Fruit fly (Drosophila melanogaster): Measurements from ENCODE around the gene phu.

Gene phu

DNA sequence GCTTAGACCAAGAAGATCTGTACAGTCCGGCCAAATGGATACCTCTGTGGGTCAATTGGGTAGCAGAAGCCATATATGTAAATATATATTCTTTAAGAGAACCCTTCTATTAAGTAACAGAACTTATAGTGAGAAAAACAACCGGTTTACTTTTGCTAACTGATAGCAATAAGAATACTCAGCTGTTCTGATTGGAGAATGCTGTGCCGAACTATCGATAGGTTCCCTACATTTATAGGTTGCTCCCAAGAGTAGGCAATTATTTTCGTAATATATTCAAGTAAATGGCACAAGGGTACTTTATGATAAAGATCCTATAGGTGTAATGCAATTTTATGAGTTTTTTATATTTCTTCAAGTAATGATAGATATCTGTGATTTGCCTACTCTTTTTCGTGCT, 38.2 kb upstream of the phu start, which contains the start of gene GstZ1 (continued):
- TF ChIP-seq CG42726 (GFP tag; IDR thresholded peaks at IDR 0.05; ENCODE audit: partially characterized antibody) (no peak), Med (GFP tag) (peak; percentile 44), gce (GFP tag; IDR thresholded peaks at IDR 0.05) (no peak), ems (GFP tag; optimal IDR thresholded peaks at IDR 0.05) (no peak), lmd (GFP tag; IDR thresholded peaks at IDR 0.05) (no peak), jumu (GFP tag; optimal IDR thresholded peaks at IDR 0.05) (no peak), CG5180 (GFP tag; optimal IDR thresholded peaks at IDR 0.05) (no peak), PHDP (tag; optimal IDR thresholded peaks at IDR 0.05) (no peak), CG3065 (GFP tag; optimal IDR thresholded peaks at IDR 0.05) (no peak), Dek (tag; optimal IDR thresholded peaks at IDR 0.05) (no peak), unc-4 (GFP tag; IDR thresholded peaks at IDR 0.05; ENCODE audit: partially characterized antibody) (peak; percentile 71), kah (GFP tag; optimal IDR thresholded peaks at IDR 0.05) (no peak), CG10654 (GFP tag; optimal IDR thresholded peaks at IDR 0.05) (no peak), Gug (GFP tag; IDR thresholded peaks at IDR 0.05) (no peak), luna (GFP tag; optimal IDR thresholded peaks at IDR 0.05) (no peak), CG14710 (tag; optimal IDR thresholded peaks at IDR 0.05) (no peak), exex (tag; optimal IDR thresholded peaks at IDR 0.05) (no peak), peb (GFP tag; IDR thresholded peaks at IDR 0.05) (no peak), cato (GFP tag; optimal IDR thresholded peaks at IDR 0.05; ENCODE audit: borderline replicate concordance) (no peak), CG6854 (GFP tag; optimal IDR thresholded peaks at IDR 0.05) (no peak), gcm (GFP tag; optimal IDR thresholded peaks at IDR 0.05) (no peak), D19B (GFP tag; optimal IDR thresholded peaks at IDR 0.05) (no peak), CG16813 (GFP tag; IDR thresholded peaks at IDR 0.05; ENCODE audit: partially characterized antibody) (no peak), zfh2 (GFP tag; optimal IDR thresholded peaks at IDR 0.05) (no peak), CG1602 (GFP tag; optimal IDR thresholded peaks at IDR 0.05) (no peak), nmo (GFP tag; optimal IDR thresholded peaks at IDR 0.05) (no peak), C15 (GFP tag; IDR thresholded peaks at IDR 0.05) (no peak), Myb (GFP tag; optimal IDR thresholded peaks at IDR 0.05) (no peak), usp (GFP tag; optimal IDR thresholded peaks at IDR 0.05) (no peak), CG9932 (GFP tag; IDR thresholded peaks at IDR 0.05) (no peak), bigmax (GFP tag; optimal IDR thresholded peaks at IDR 0.05) (no peak), CG6254 (GFP tag; optimal IDR thresholded peaks at IDR 0.05) (no peak), hbn (GFP tag; IDR thresholded peaks at IDR 0.05; ENCODE audit: partially characterized antibody) (peak; percentile 74), sr (GFP tag; IDR thresholded peaks at IDR 0.05) (no peak), CG3407 (GFP tag; optimal IDR thresholded peaks at IDR 0.05) (no peak), inv (GFP tag; IDR thresholded peaks at IDR 0.05; ENCODE audit: partially characterized antibody) (peak; percentile 40; the same call in 1 of the 2 replicates), Atf6 (GFP tag; IDR thresholded peaks at IDR 0.05) (no peak), Dfd (GFP tag; optimal IDR thresholded peaks at IDR 0.05) (no peak), CG9817 (tag; optimal IDR thresholded peaks at IDR 0.05) (no peak), stwl (tag; optimal IDR thresholded peaks at IDR 0.05) (peak; percentile 61), zfh1 (GFP tag; IDR thresholded peaks at IDR 0.05) (no peak), CG17359 (tag; optimal IDR thresholded peaks at IDR 0.05) (no peak), MTF-1 (GFP tag; optimal IDR thresholded peaks at IDR 0.05; ENCODE audit: borderline replicate concordance) (no peak), ranshi (GFP tag; IDR thresholded peaks at IDR 0.05) (no peak), CkIIα-i1 (GFP tag; IDR thresholded peaks at IDR 0.05) (no peak), dan (GFP tag; IDR thresholded peaks at IDR 0.05) (no peak), hth (optimal IDR thresholded peaks at IDR 0.05) (no peak), Stat92E (GFP tag; optimal IDR thresholded peaks at IDR 0.05) (no peak), bbx (GFP tag; IDR thresholded peaks at IDR 0.05; ENCODE audit: partially characterized antibody) (peak; percentile 76; the same call in 1 of the 2 replicates), vnd (GFP tag; IDR thresholded peaks at IDR 0.05; ENCODE audit: partially characterized antibody) (0 out of 3 replicates have a peak, but pooled peaks have one; percentile 33), nerfin-1 (tag; optimal IDR thresholded peaks at IDR 0.05) (no peak)
